Worm (Caenorhabditis elegans) whole organism, L1 larva: ENCODE measurements around the gene Y53C12A.8.

Experiments
- C16A3.4 ChIP-seq: fragments of 150-350 bp; optimal IDR thresholded peaks from 2 replicates; lab custom pipeline; 2014; ENCODE audit warnings: missing biosample characterization, missing genetic modification characterization
- F16B12.6 ChIP-seq: fragments of 150-350 bp; optimal IDR thresholded peaks from 2 replicates; lab custom pipeline; 2014; ENCODE audit warnings: missing biosample characterization, missing genetic modification characterization
- aha-1 ChIP-seq: fragments of 150-350 bp; optimal IDR thresholded peaks from 2 replicates; lab custom pipeline; 2014; ENCODE audit warnings: missing biosample characterization, missing genetic modification characterization
- aly-2 ChIP-seq: fragments of 150-350 bp; optimal IDR thresholded peaks from 2 replicates; lab custom pipeline; 2014; ENCODE audit warnings: missing biosample characterization, missing genetic modification characterization
- blmp-1 ChIP-seq: fragments of 150-350 bp; optimal IDR thresholded peaks from 2 replicates; lab custom pipeline; 2014; ENCODE audit warnings: missing biosample characterization, missing genetic modification characterization
- ceh-88 ChIP-seq: fragments of 200-800 bp; sonication (Bioruptor generic); IDR thresholded peaks from 2 replicates; pipeline ENCODE4 v1.3.6; 2022; ENCODE audit warnings: missing genetic modification characterization, missing compliant biosample characterization
- dsc-1 ChIP-seq: sonication (generic microtip); optimal IDR thresholded peaks from 2 replicates; lab custom pipeline; 2016; ENCODE audit warnings: mild to moderate bottlenecking, missing genetic modification characterization, missing compliant biosample characterization
- efl-1 ChIP-seq, 4 experiments: fragments of 150-350 bp; optimal IDR thresholded peaks in 3 of 4; peaks in 1 of 4; 1 replicate in 1 of 4; 2 replicates in 3 of 4; lab custom pipeline; 2014; ENCODE audit warnings: missing biosample characterization in 2 of 4, missing genetic modification characterization in 2 of 4, missing genetic modification reagents in 2 of 4
- egl-27 ChIP-seq, 2 experiments: fragments of 150-350 bp in 1 of 2; sonication (generic microtip); optimal IDR thresholded peaks; 3 replicates each; lab custom pipeline; 2017 to 2018; ENCODE audit warnings: missing biosample characterization in 2 of 2, missing genetic modification characterization in 2 of 2, missing genetic modification reagents in 2 of 2
- elt-2 ChIP-seq: sonication (generic microtip); optimal IDR thresholded peaks from 2 replicates; lab custom pipeline; 2016; ENCODE audit warnings: missing genetic modification characterization, mild to moderate bottlenecking, inconsistent platforms, missing compliant biosample characterization, missing genetic modification reagents
- elt-3 ChIP-seq, 6 experiments: fragments of 150-350 bp in 1 of 6; sonication (generic microtip); optimal IDR thresholded peaks; 2 replicates each; lab custom pipeline; 2017 to 2018; ENCODE audit warnings: missing biosample characterization in 6 of 6, missing genetic modification characterization in 6 of 6, inconsistent platforms in 1 of 6
- ets-5 ChIP-seq: fragments of 200-800 bp; sonication (Bioruptor generic); IDR thresholded peaks from 2 replicates; pipeline ENCODE4 v1.3.6; 2022; ENCODE audit warnings: missing genetic modification characterization, missing compliant biosample characterization
- grh-1 ChIP-seq: fragments of 200-800 bp; sonication (Bioruptor generic); IDR thresholded peaks from 2 replicates; pipeline ENCODE4 v1.3.6; 2022; ENCODE audit warnings: missing genetic modification reagents, missing genetic modification characterization, missing compliant biosample characterization
- irx-1 ChIP-seq: sonication (generic microtip); optimal IDR thresholded peaks from 2 replicates; lab custom pipeline; 2016; ENCODE audit warnings: missing genetic modification characterization, missing compliant biosample characterization
- lin-14 ChIP-seq: fragments of 200-800 bp; sonication (Bioruptor generic); optimal IDR thresholded peaks from 2 replicates; lab custom pipeline; 2018; ENCODE audit warnings: mild to moderate bottlenecking, missing genetic modification characterization, moderate library complexity, missing compliant biosample characterization
- lin-35 ChIP-seq, 2 experiments: fragments of 150-350 bp; optimal IDR thresholded peaks; 2 replicates each; lab custom pipeline; 2014; ENCODE audit warnings: missing biosample characterization in 2 of 2, missing genetic modification characterization in 2 of 2, missing genetic modification reagents in 2 of 2
- lir-3 ChIP-seq: sonication (generic microtip); optimal IDR thresholded peaks from 2 replicates; lab custom pipeline; 2016; ENCODE audit warnings: mild to moderate bottlenecking, missing genetic modification characterization, moderate library complexity, missing compliant biosample characterization; ENCODE audit not compliant: poor library complexity
- lsy-2 ChIP-seq, 2 experiments: fragments of 150-350 bp; optimal IDR thresholded peaks; 2 replicates each; lab custom pipeline; 2014; ENCODE audit warnings: missing biosample characterization in 2 of 2, missing genetic modification characterization in 2 of 2
- mab-9 ChIP-seq: fragments of 200-800 bp; sonication (Bioruptor generic); IDR thresholded peaks from 2 replicates; pipeline ENCODE4 v1.3.6; 2022; ENCODE audit warnings: missing genetic modification reagents, missing genetic modification characterization, missing compliant biosample characterization
- mdl-1 ChIP-seq, 2 experiments: fragments of 150-350 bp; optimal IDR thresholded peaks; 2 replicates each; lab custom pipeline; 2014 to 2017; ENCODE audit warnings: missing biosample characterization in 2 of 2, missing genetic modification characterization in 2 of 2, inconsistent platforms in 1 of 2
- mef-2 ChIP-seq: fragments of 150-350 bp; optimal IDR thresholded peaks from 2 replicates; lab custom pipeline; 2014; ENCODE audit warnings: missing biosample characterization, missing genetic modification characterization
- nhr-11 ChIP-seq: fragments of 150-350 bp; optimal IDR thresholded peaks from 2 replicates; lab custom pipeline; 2014; ENCODE audit warnings: missing biosample characterization, missing genetic modification characterization
- nhr-19 ChIP-seq: fragments of 200-800 bp; sonication (Bioruptor generic); conservative IDR thresholded peaks from 2 replicates; pipeline ENCODE4 v1.3.6; 2022; ENCODE audit warnings: missing genetic modification characterization, missing compliant biosample characterization
- nhr-20 ChIP-seq: sonication (generic microtip); optimal IDR thresholded peaks from 2 replicates; lab custom pipeline; 2016; ENCODE audit warnings: mild to moderate bottlenecking, missing genetic modification characterization, missing compliant biosample characterization
- nhr-47 ChIP-seq: sonication (generic microtip); optimal IDR thresholded peaks from 2 replicates; lab custom pipeline; 2016; ENCODE audit warnings: mild to moderate bottlenecking, missing genetic modification characterization, moderate library complexity, missing compliant biosample characterization
- nhr-71 ChIP-seq: sonication (generic microtip); optimal IDR thresholded peaks from 2 replicates; lab custom pipeline; 2016; ENCODE audit warnings: mild to moderate bottlenecking, missing genetic modification characterization, moderate library complexity, missing compliant biosample characterization
- nhr-76 ChIP-seq: sonication (generic microtip); optimal IDR thresholded peaks from 2 replicates; lab custom pipeline; 2017; ENCODE audit warnings: missing biosample characterization, missing genetic modification characterization
- nhr-77 ChIP-seq: fragments of 150-350 bp; optimal IDR thresholded peaks from 2 replicates; lab custom pipeline; 2014; ENCODE audit warnings: missing biosample characterization, missing genetic modification characterization
- nhr-85 ChIP-seq: sonication (generic microtip); peaks from one replicate; lab custom pipeline; 2016; ENCODE audit warnings: missing genetic modification characterization, inconsistent platforms, missing compliant biosample characterization
- nhr-90 ChIP-seq: sonication (generic microtip); optimal IDR thresholded peaks from 2 replicates; lab custom pipeline; 2016; ENCODE audit warnings: mild to moderate bottlenecking, missing genetic modification characterization, missing compliant biosample characterization; ENCODE audit not compliant: poor library complexity
- pax-3 ChIP-seq: fragments of 200-800 bp; sonication (Bioruptor generic); optimal IDR thresholded peaks from 2 replicates; lab custom pipeline; 2018; ENCODE audit warnings: mild to moderate bottlenecking, missing genetic modification characterization, moderate library complexity, missing compliant biosample characterization
- rnt-1 ChIP-seq: sonication (generic microtip); optimal IDR thresholded peaks from 2 replicates; lab custom pipeline; 2016; ENCODE audit warnings: mild to moderate bottlenecking, missing genetic modification characterization, moderate library complexity, missing compliant biosample characterization
- snu-23 ChIP-seq: sonication (generic microtip); optimal IDR thresholded peaks from 2 replicates; lab custom pipeline; 2016; ENCODE audit warnings: missing genetic modification characterization, missing compliant biosample characterization
- tbx-2 ChIP-seq: sonication (generic microtip); optimal IDR thresholded peaks from 2 replicates; lab custom pipeline; 2016; ENCODE audit warnings: missing genetic modification characterization, missing compliant biosample characterization
- unc-30 ChIP-seq: sonication (generic microtip); optimal IDR thresholded peaks from 2 replicates; lab custom pipeline; 2017; ENCODE audit warnings: missing biosample characterization, missing genetic modification characterization
- unc-62 ChIP-seq: fragments of 150-350 bp; optimal IDR thresholded peaks from 2 replicates; lab custom pipeline; 2014; ENCODE audit warnings: missing biosample characterization, missing genetic modification reagents, missing genetic modification characterization
- zag-1 ChIP-seq: fragments of 150-350 bp; optimal IDR thresholded peaks from 2 replicates; lab custom pipeline; 2014; ENCODE audit warnings: missing biosample characterization, missing genetic modification characterization

The Y53C12A.8 gene

ce11 chrII:9660379-9660778 lies 39.9 kb downstream of the Y53C12A.8 start, which contains the start of gene ZK1320.3:
Gene ZK1320.3 (minus strand): TSS chrII:9660419.
- TF ChIP-seq zag-1 (tag; lab: Kevin White, UChicago) (no peak), nhr-77 (no peak), nhr-47 (tag; lab: Kevin White, UChicago) (no peak), aly-2 (tag; lab: Kevin White, UChicago) (no peak), mab-9 (no peak), nhr-76 (tag; lab: Kevin White, UChicago) (no peak)

ce11 chrII:9658915-9659314 lies 41.3 kb downstream of the Y53C12A.8 start, which contains the start of gene ZK1320.2:
Gene ZK1320.2 (minus strand): TSS chrII:9659002.
- TF ChIP-seq dsc-1 = no peak
- no peak for TF ChIP-seq mef-2
- no peak for TF ChIP-seq unc-62
- TF ChIP-seq elt-2 (tag; lab: Kevin White, UChicago) = peak; percentile 26

- peak in 1 of 2 experiments; percentile 13 for TF ChIP-seq efl-1 (optimal IDR thresholded peaks at IDR 0.05; lab: Kevin White, UChicago)
- TF ChIP-seq efl-1 (GFP tag; optimal IDR thresholded peaks at IDR 0.05 in 1 of 2; lab: Kevin White, UChicago) = no peak
- peak in 2 of 6 experiments; percentile 44 to 67 for TF ChIP-seq elt-3 (tag; optimal IDR thresholded peaks at IDR 0.05; lab: Kevin White, UChicago)
- TF ChIP-seq mdl-1 (tag; optimal IDR thresholded peaks at IDR 0.05; lab: Kevin White, UChicago) = peak in 1 of 2 experiments; percentile 67
- TF ChIP-seq aha-1 (tag; lab: Kevin White, UChicago) = no peak
- TF ChIP-seq irx-1 (tag; lab: Kevin White, UChicago) = no peak
- TF ChIP-seq ceh-88 (GFP tag; lab: Robert Waterston, UW) = no peak
- peak; percentile 61 for TF ChIP-seq nhr-90 (tag; lab: Kevin White, UChicago)
- peak; percentile 39 for TF ChIP-seq nhr-47 (tag; lab: Kevin White, UChicago)
- TF ChIP-seq nhr-77 = no peak
- TF ChIP-seq ets-5 (GFP tag; lab: Robert Waterston, UW) = no peak
- TF ChIP-seq egl-27 (tag; optimal IDR thresholded peaks at IDR 0.05; lab: Kevin White, UChicago) = no peak
- TF ChIP-seq lir-3 (tag; lab: Kevin White, UChicago) = no peak
- peak; percentile 23 for TF ChIP-seq rnt-1 (tag; lab: Kevin White, UChicago)
- TF ChIP-seq nhr-19 (GFP tag; lab: Robert Waterston, UW) = 0 out of 2 replicates have a peak, but pooled peaks have one; percentile 13
- peak; percentile 10 for TF ChIP-seq lin-14 (GFP tag; lab: Kevin White, UChicago)
- TF ChIP-seq snu-23 (GFP tag; lab: Kevin White, UChicago) = peak; percentile 13
- peak; percentile 78 for TF ChIP-seq nhr-85 (tag; lab: Kevin White, UChicago)
- TF ChIP-seq elt-2 (tag; lab: Kevin White, UChicago) = peak; percentile 68
- peak; percentile 94 for TF ChIP-seq nhr-20
- TF ChIP-seq pax-3 = no peak
- no peak for TF ChIP-seq F16B12.6 (tag; lab: Kevin White, UChicago)
- no peak for TF ChIP-seq unc-30 (tag; lab: Kevin White, UChicago)
- TF ChIP-seq unc-62 = no peak
- peak; percentile 31 for TF ChIP-seq blmp-1 (tag; lab: Kevin White, UChicago)
- TF ChIP-seq nhr-11 = peak; percentile 13
- peak; percentile 57 for TF ChIP-seq nhr-71 (tag; lab: Kevin White, UChicago)
- TF ChIP-seq lin-35 (GFP tag; optimal IDR thresholded peaks at IDR 0.05; lab: Kevin White, UChicago) = peak in 1 of 2 experiments; percentile 70
- no peak for TF ChIP-seq mef-2
- TF ChIP-seq tbx-2 = peak; percentile 9
- peak; percentile 31; the same call in 1 of the 2 replicates for TF ChIP-seq grh-1
- peak in 1 of 2 experiments; percentile 2 for TF ChIP-seq lsy-2 (tag; optimal IDR thresholded peaks at IDR 0.05; lab: Kevin White, UChicago)
- peak; percentile 11 for TF ChIP-seq C16A3.4 (tag; lab: Kevin White, UChicago)
Measured at ce11 chrII:9656210-9656755, 44.0 kb downstream of the Y53C12A.8 start, which contains the start of gene gstk-1. Gene gstk-1 (plus strand): TSS chrII:9656705.
